Fruit fly (Drosophila melanogaster): ENCODE measurements around the gene alpha-Man-Ia.

DNA sequence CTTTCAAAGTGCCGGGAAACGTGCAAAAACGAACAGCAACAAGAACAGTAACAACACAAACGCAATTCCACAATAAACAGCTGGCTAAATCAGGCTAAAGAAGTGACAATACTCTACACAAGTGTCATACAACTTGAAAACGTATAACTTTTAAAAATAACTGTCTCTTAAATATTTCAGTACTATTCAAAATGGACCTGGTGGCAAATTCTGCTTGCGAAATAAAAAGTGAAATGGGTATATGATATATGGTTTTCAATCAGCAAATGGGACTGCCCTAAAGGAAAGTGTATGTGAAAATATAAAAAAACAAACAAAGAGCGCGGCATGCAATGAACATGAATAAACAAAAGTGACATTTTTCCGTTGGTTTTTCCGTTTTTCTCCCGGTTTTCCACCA, 83.8 kb downstream of the alpha-Man-Ia start:
- TF ChIP-seq tj (GFP tag; optimal IDR thresholded peaks at IDR 0.05) (no peak), CG14711 (tag; optimal IDR thresholded peaks at IDR 0.05) (no peak), cnc (optimal IDR thresholded peaks at IDR 0.05) (no peak), CG1620 (GFP tag; optimal IDR thresholded peaks at IDR 0.05) (no peak), Clk (GFP tag; optimal IDR thresholded peaks at IDR 0.05) (no peak), ovo (GFP tag; optimal IDR thresholded peaks at IDR 0.05) (no peak)
